Fruit fly (Drosophila melanogaster): Measurements from ENCODE around the gene Reps.

Reps gene

DNA sequence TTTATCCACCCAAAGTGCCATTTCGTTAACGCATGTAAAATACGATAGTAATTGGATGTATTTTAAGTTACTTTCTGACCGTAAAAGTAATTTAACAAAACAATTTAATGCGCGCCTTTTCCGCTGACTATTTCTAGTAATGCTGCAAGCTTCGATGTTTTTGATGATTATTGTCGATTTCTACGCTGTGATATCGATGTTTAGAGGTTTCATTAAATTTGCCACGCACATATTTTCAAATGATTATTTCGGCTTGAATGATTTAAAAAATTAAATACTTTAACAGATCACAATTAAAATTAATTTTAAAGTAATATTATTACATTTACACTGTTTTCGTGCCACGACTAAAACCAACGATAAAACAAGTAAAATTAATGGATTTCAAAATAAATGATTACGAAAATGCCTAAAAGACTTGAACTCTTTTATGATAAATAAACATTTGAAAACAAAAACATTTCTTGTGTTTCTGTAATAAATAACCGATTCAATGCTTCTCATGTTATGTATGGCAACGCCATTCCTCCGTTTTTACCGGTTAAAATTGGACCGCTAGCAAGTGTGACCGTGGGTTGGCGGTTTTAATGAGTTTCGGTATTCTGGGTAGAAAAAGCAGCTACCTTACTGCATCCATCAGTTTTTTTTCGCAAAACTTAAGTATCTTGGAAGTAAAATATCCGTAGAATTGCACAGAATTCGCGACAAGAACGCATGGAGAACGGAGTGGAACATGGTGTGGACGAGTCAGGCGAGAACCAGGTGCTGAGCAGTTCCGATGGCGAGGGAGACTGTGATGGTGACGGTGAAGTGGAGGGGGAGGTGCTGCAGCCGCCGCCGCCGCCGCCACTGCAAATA, 23.9 kb upstream of the Reps start, which contains the start of the genes RfC38 and CG4751:
Gene RfC38 (minus strand): TSS at position 495 of the 858 bp plus-strand sequence.
Gene CG4751 (plus strand): TSS at position 587 of the 858 bp plus-strand sequence.
- TF ChIP-seq pad (GFP tag; optimal IDR thresholded peaks at IDR 0.05) (no peak), cnc (optimal IDR thresholded peaks at IDR 0.05) (no peak), tj (GFP tag; optimal IDR thresholded peaks at IDR 0.05) (no peak), Clk (GFP tag; optimal IDR thresholded peaks at IDR 0.05) (no peak), CG5204 (GFP tag; optimal IDR thresholded peaks at IDR 0.05) (no peak), Hr96 (GFP tag; optimal IDR thresholded peaks at IDR 0.05) (no peak), ovo (GFP tag; optimal IDR thresholded peaks at IDR 0.05) (peak; percentile 46), CG12768 (GFP tag; optimal IDR thresholded peaks at IDR 0.05) (no peak), Mnt (GFP tag; optimal IDR thresholded peaks at IDR 0.05) (no peak), bab1 (GFP tag; optimal IDR thresholded peaks at IDR 0.05) (peak; percentile 10), cic (GFP tag; optimal IDR thresholded peaks at IDR 0.05) (no peak), Crg-1 (GFP tag; optimal IDR thresholded peaks at IDR 0.05) (no peak), CG7045 (GFP tag; optimal IDR thresholded peaks at IDR 0.05) (no peak), CG11617 (GFP tag; optimal IDR thresholded peaks at IDR 0.05) (peak; percentile 37), CG1620 (GFP tag; optimal IDR thresholded peaks at IDR 0.05) (no peak), CG7101 (tag; optimal IDR thresholded peaks at IDR 0.05) (peak; percentile 19), kay (GFP tag; ENCODE audit: borderline replicate concordance) (peak; percentile 74), CG14711 (tag; optimal IDR thresholded peaks at IDR 0.05) (no peak), CG33017 (tag; optimal IDR thresholded peaks at IDR 0.05) (no peak), toe (GFP tag; optimal IDR thresholded peaks at IDR 0.05) (peak; percentile 15)

DNA sequence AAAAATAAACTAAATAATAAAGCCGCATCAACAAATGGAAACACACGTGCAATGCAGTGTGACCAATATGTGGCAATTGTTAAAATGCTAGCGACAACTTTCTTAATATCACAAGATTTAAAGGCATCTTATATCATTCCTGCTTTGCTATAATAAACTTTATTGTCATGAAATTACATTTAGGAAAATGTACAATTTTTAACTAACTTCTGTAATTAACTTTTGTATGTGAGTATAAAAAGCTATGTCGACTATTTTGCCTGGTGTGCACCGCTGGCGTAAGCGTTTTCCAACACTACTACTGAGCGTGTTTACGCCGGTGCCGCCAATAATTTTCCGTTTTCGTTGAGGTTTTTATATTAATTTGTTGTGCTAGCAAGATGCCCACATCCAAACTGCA, 17.1 kb upstream of the Reps start, which contains the start of the genes Csl4 and Nup160:
Gene Csl4 (minus strand): TSS at position 69 of the 400 bp plus-strand sequence.
Gene Nup160 (plus strand): TSS at position 279 of the 400 bp plus-strand sequence.
- TF ChIP-seq tj (GFP tag; optimal IDR thresholded peaks at IDR 0.05) (peak; percentile 44), CG1620 (GFP tag; optimal IDR thresholded peaks at IDR 0.05) (peak; percentile 87), Hr96 (GFP tag; optimal IDR thresholded peaks at IDR 0.05) (peak; percentile 82), pad (GFP tag; optimal IDR thresholded peaks at IDR 0.05) (peak; percentile 66), CG14711 (tag; optimal IDR thresholded peaks at IDR 0.05) (peak; percentile 77), Crg-1 (GFP tag; optimal IDR thresholded peaks at IDR 0.05) (peak; percentile 89), CG7045 (GFP tag; optimal IDR thresholded peaks at IDR 0.05) (peak; percentile 30), cnc (optimal IDR thresholded peaks at IDR 0.05) (no peak), CG12768 (GFP tag; optimal IDR thresholded peaks at IDR 0.05) (peak; percentile 80), CG11617 (GFP tag; optimal IDR thresholded peaks at IDR 0.05) (peak; percentile 78), Clk (GFP tag; optimal IDR thresholded peaks at IDR 0.05) (no peak), toe (GFP tag; optimal IDR thresholded peaks at IDR 0.05) (no peak), Mnt (GFP tag; optimal IDR thresholded peaks at IDR 0.05) (peak; percentile 99), CG33017 (tag; optimal IDR thresholded peaks at IDR 0.05) (peak; percentile 74), cic (GFP tag; optimal IDR thresholded peaks at IDR 0.05) (peak; percentile 13), bab1 (GFP tag; optimal IDR thresholded peaks at IDR 0.05) (peak; percentile 86), CG7101 (tag; optimal IDR thresholded peaks at IDR 0.05) (peak; percentile 86), kay (GFP tag; ENCODE audit: borderline replicate concordance) (no peak), ovo (GFP tag; optimal IDR thresholded peaks at IDR 0.05) (peak; percentile 54), CG5204 (GFP tag; optimal IDR thresholded peaks at IDR 0.05) (no peak)

DNA sequence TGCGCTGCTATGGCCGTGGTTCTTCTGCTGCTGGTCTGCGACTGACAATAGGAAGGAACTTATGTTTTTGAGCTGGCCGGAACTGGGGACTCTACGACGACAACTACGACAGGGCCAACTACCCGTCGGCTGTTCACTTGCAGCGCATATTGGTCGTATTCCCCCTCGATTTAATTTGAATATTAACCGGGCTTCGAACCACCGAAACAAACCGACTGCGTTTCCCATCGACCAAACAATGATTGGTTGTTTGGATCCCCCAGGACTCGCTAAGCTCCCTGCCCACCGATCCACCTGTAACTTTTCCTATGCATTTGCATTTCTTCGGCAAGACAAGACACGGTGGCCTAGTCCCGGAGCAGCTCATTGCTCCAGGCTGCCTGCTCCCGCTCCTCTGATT, 15.2 kb upstream of the Reps start, which contains the start of gene Dnaaf4:
Gene Dnaaf4 (minus strand): TSS at position 101 of the 400 bp plus-strand sequence.
- no peak for TF ChIP-seq cnc (optimal IDR thresholded peaks at IDR 0.05)
- no peak for TF ChIP-seq toe (GFP tag; optimal IDR thresholded peaks at IDR 0.05)
- TF ChIP-seq Mnt (GFP tag; optimal IDR thresholded peaks at IDR 0.05) = no peak
- no peak for TF ChIP-seq bab1 (GFP tag; optimal IDR thresholded peaks at IDR 0.05)

DNA sequence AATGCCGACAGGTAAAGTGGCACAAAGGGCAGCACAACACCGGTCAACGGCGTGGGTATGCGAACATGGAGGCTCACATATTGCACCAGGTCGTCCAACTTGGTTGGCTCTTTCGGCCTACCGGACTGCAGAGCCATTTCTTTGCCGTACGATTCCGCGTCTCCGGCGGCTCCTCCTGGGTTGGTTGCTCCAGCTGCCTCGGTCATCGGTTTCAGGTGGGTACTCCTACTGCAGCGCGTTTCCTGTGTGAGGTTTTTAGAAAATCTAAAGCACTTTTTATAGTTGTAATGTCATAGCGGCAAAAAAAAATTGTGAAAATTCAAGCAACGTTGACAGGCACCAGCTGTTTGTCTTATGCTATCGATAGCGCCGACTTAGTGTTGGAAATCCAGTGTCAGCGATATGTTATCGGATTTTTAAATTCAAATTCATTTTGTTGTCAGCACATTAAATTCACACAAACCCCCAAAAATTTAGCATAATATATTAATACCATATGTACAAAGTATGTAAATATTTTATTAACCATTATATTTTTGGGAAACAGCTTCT, 13.6 kb upstream of the Reps start, which contains the start of gene CG6230:
Gene CG6230 (minus strand): TSS at position 354 of the 552 bp plus-strand sequence.
- TF ChIP-seq CG14711 (tag; optimal IDR thresholded peaks at IDR 0.05) = peak; percentile 3
- TF ChIP-seq cnc (optimal IDR thresholded peaks at IDR 0.05) = no peak
- peak; percentile 1 for TF ChIP-seq tj (GFP tag; optimal IDR thresholded peaks at IDR 0.05)
- peak; percentile 22 for TF ChIP-seq bab1 (GFP tag; optimal IDR thresholded peaks at IDR 0.05)
- peak; percentile 9 for TF ChIP-seq Mnt (GFP tag; optimal IDR thresholded peaks at IDR 0.05)

DNA sequence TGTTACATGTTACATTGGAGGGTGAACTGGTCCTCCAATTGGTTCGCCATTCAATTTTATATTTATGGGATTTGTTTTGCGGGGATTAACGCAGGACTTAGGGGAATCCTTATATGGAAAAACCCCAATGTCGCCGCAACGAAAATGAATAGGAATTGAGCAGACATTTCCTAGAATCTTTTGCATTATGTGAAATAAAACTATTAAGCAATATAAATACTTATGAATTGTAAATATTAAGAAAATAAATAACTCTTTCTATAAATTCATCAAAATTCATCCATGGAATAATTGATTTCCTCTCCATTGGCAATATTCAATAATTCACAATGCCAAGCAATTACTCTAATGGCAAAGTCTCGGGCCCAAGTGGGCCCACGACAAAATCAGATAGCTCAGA, 7.3 kb upstream of the Reps start, which contains the start of gene Gr32a:
Gene Gr32a (plus strand): TSS at position 301 of the 400 bp plus-strand sequence.
- TF ChIP-seq Mnt (GFP tag; optimal IDR thresholded peaks at IDR 0.05) = no peak
- no peak for TF ChIP-seq CG14711 (tag; optimal IDR thresholded peaks at IDR 0.05)
- TF ChIP-seq CG5204 (GFP tag; optimal IDR thresholded peaks at IDR 0.05) = no peak
- no peak for TF ChIP-seq CG33017 (tag; optimal IDR thresholded peaks at IDR 0.05)
- TF ChIP-seq Clk (GFP tag; optimal IDR thresholded peaks at IDR 0.05) = no peak
- no peak for TF ChIP-seq CG11617 (GFP tag; optimal IDR thresholded peaks at IDR 0.05)
- no peak for TF ChIP-seq ovo (GFP tag; optimal IDR thresholded peaks at IDR 0.05)
- TF ChIP-seq tj (GFP tag; optimal IDR thresholded peaks at IDR 0.05) = no peak
- TF ChIP-seq CG1620 (GFP tag; optimal IDR thresholded peaks at IDR 0.05) = no peak
- TF ChIP-seq toe (GFP tag; optimal IDR thresholded peaks at IDR 0.05) = no peak
- no peak for TF ChIP-seq Crg-1 (GFP tag; optimal IDR thresholded peaks at IDR 0.05)
- TF ChIP-seq kay (GFP tag; ENCODE audit: borderline replicate concordance) = no peak
